Worm (Caenorhabditis elegans) whole organism, early embryonic: ENCODE results near the gene srw-34.

Experiments used
- B0310.2 ChIP-seq: sonication (generic microtip); optimal IDR thresholded peaks from 2 replicates; lab custom pipeline; 2016; ENCODE audit warnings: mild to moderate bottlenecking, missing genetic modification characterization, missing compliant biosample characterization
- F13C5.2 ChIP-seq: sonication (generic microtip); optimal IDR thresholded peaks from 2 replicates; lab custom pipeline; 2017; ENCODE audit warnings: mild to moderate bottlenecking, missing genetic modification characterization, inconsistent platforms, missing compliant biosample characterization
- aly-1 ChIP-seq: sonication (generic microtip); optimal IDR thresholded peaks from 2 replicates; lab custom pipeline; 2016; ENCODE audit warnings: missing genetic modification characterization, missing compliant biosample characterization
- ama-1 ChIP-seq: fragments of 150-350 bp; optimal IDR thresholded peaks from 2 replicates; lab custom pipeline; 2014
- ceh-13 ChIP-seq: fragments of 200-800 bp; sonication (Bioruptor generic); optimal IDR thresholded peaks from 2 replicates; lab custom pipeline; 2018; ENCODE audit warnings: mild to moderate bottlenecking, missing genetic modification characterization, missing compliant biosample characterization
- ceh-36 ChIP-seq: sonication (generic microtip); optimal IDR thresholded peaks from 2 replicates; lab custom pipeline; 2016; ENCODE audit warnings: missing genetic modification characterization, inconsistent platforms, missing compliant biosample characterization
- ets-7 ChIP-seq: sonication (generic microtip); optimal IDR thresholded peaks from 2 replicates; lab custom pipeline; 2016; ENCODE audit warnings: missing genotype, missing genetic modification characterization, missing compliant biosample characterization
- flt-1 ChIP-seq: fragments of 200-800 bp; sonication (Bioruptor generic); IDR thresholded peaks from 2 replicates; pipeline ENCODE4 v1.3.6; 2022; ENCODE audit warnings: missing genetic modification characterization, missing compliant biosample characterization
- hmbx-1 ChIP-seq: sonication (generic microtip); optimal IDR thresholded peaks from 2 replicates; lab custom pipeline; 2016; ENCODE audit warnings: mild to moderate bottlenecking, missing genetic modification characterization, missing compliant biosample characterization
- hmg-4 ChIP-seq: fragments of 200-800 bp; sonication (Bioruptor generic); optimal IDR thresholded peaks from 2 replicates; lab custom pipeline; 2018; ENCODE audit warnings: mild to moderate bottlenecking, missing genetic modification characterization, missing compliant biosample characterization
- hnd-1 ChIP-seq: sonication (generic microtip); optimal IDR thresholded peaks from 2 replicates; lab custom pipeline; 2016; ENCODE audit warnings: missing genetic modification characterization, missing compliant biosample characterization
- pes-1 ChIP-seq: fragments of 200-800 bp; sonication (Bioruptor generic); IDR thresholded peaks from 2 replicates; pipeline ENCODE4 v1.3.6; 2022; ENCODE audit warnings: missing genetic modification reagents, missing genetic modification characterization, missing compliant biosample characterization
- scrt-1 ChIP-seq: fragments of 200-800 bp; sonication (Bioruptor generic); IDR thresholded peaks from 2 replicates; pipeline ENCODE4 v1.3.6; 2022; ENCODE audit warnings: missing genetic modification characterization, missing compliant biosample characterization
- sea-1 ChIP-seq: fragments of 200-800 bp; sonication (Bioruptor generic); conservative IDR thresholded peaks from 2 replicates; pipeline ENCODE4 v1.3.6; 2022; ENCODE audit warnings: missing genetic modification characterization, missing compliant biosample characterization
- tbx-11 ChIP-seq: fragments of 200-800 bp; sonication (Bioruptor generic); IDR thresholded peaks from 2 replicates; pipeline ENCODE4 v1.3.6; 2022; ENCODE audit warnings: missing genetic modification characterization, missing compliant biosample characterization
- tbx-37 ChIP-seq: fragments of 200-800 bp; sonication (Bioruptor generic); conservative IDR thresholded peaks from 2 replicates; pipeline ENCODE4 v1.3.6; 2022; ENCODE audit warnings: missing genetic modification reagents, missing genetic modification characterization, missing compliant biosample characterization
- tra-4 ChIP-seq: sonication (generic microtip); optimal IDR thresholded peaks from 2 replicates; lab custom pipeline; 2017; ENCODE audit warnings: missing genetic modification characterization, missing compliant biosample characterization

Gene srw-34

DNA sequence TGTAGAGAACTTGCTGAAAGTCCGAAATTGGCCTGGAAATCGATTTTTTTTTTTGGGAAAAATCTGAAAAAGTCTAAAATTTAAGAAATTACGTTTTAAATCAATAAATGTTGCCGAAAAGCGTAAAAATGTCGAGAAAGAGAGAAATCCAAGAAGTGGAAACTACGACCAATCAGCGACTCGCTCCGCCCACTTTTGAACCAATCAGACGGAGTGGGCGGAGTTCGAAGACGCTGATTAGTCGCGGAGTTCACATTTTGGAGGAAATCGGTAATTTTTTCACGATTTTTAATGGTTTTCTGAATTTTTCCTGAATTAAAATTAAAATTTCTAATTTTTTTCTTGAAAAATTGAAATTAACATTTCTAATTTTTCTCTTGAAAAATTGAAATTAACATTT is 17.5 kb upstream of the srw-34 start:
- no peak for TF ChIP-seq tbx-37 (GFP tag; lab: Robert Waterston, UW)
- no peak for TF ChIP-seq hnd-1 (tag; lab: Kevin White, UChicago)
- no peak for TF ChIP-seq aly-1 (tag; lab: Kevin White, UChicago)
- TF ChIP-seq sea-1 (GFP tag; lab: Robert Waterston, UW) = no peak
- no peak for TF ChIP-seq flt-1 (GFP tag; lab: Robert Waterston, UW)
- no peak for TF ChIP-seq hmbx-1
- no peak for TF ChIP-seq ceh-36 (tag; lab: Kevin White, UChicago)

ce11 chrV:16537908-16538446 is 15.8 kb upstream of the srw-34 start, which contains the start of gene Y32B12B.2:
Gene Y32B12B.2 (plus strand): TSS chrV:16538396.
- no peak for TF ChIP-seq pes-1
- no peak for TF ChIP-seq flt-1 (GFP tag; lab: Robert Waterston, UW)
- TF ChIP-seq ceh-36 (tag; lab: Kevin White, UChicago) = no peak

- TF ChIP-seq hmg-4 (GFP tag; lab: Kevin White, UChicago) = no peak
- TF ChIP-seq ceh-13 (GFP tag; lab: Kevin White, UChicago) = no peak
- no peak for TF ChIP-seq ceh-36 (tag; lab: Kevin White, UChicago)
- no peak for TF ChIP-seq F13C5.2 (tag; lab: Kevin White, UChicago)
- no peak for TF ChIP-seq tbx-11
- TF ChIP-seq B0310.2 (tag; lab: Kevin White, UChicago) = no peak
Measured at ce11 chrV:16536701-16537100, 14.6 kb upstream of the srw-34 start, which contains the start of gene Y32B12B.1. Gene Y32B12B.1 (plus strand): TSS chrV:16537001.

DNA sequence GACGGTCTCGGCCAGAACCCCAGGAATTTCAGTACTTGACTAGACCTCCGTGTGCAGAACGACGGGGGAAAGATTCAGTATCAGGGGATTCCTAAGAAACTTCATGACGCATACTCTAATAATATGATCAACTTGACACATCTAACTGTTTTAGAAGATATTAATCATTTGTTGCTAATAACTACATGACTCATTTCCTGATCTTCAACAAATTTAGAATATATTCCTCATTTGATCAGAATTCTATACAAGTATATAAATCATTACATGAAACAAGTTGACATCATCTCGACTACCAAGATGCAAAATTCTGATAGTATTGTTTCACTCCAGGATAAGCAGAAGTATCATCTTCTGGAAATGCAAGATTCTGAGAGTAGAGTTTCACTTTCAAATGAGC is 13.0 kb upstream of the srw-34 start, which contains the start of gene Y32B12B.8:
Y32B12B.8 (plus strand) TSS at position 301 of the 400 bp plus-strand sequence.
- TF ChIP-seq tra-4 (tag; lab: Kevin White, UChicago) (no peak), scrt-1 (no peak), hmbx-1 (no peak), F13C5.2 (tag; lab: Kevin White, UChicago) (no peak), ceh-13 (GFP tag; lab: Kevin White, UChicago) (no peak), ets-7 (tag; lab: Kevin White, UChicago) (no peak), hmg-4 (GFP tag; lab: Kevin White, UChicago) (no peak), flt-1 (GFP tag; lab: Robert Waterston, UW) (no peak), B0310.2 (tag; lab: Kevin White, UChicago) (no peak), tbx-11 (no peak), sea-1 (GFP tag; lab: Robert Waterston, UW) (no peak), hnd-1 (tag; lab: Kevin White, UChicago) (no peak), tbx-37 (GFP tag; lab: Robert Waterston, UW) (no peak), pes-1 (no peak)

DNA sequence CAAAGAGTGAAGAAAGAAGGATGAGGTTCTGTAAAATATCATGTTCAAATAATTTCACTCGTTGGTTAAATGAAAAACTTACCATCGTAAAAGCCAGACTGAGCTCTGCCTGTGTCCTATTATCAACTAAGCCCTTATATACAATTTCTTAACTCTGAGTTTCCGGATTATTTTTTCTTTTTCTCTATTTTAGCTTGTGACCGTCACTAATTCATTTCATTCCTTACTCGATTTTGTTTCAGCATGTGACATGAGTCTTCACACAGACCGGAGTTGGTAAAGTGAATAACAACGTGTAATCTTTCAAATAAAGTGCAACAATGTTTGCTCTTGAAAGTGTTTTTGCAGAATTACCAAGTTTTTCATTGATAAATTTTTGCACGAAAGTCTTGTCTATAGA is 11.9 kb upstream of the srw-34 start, which contains the start of gene cpr-2:
cpr-2 (minus strand) TSS at position 101 of the 400 bp plus-strand sequence.
- TF ChIP-seq ceh-36 (tag; lab: Kevin White, UChicago) = no peak
- no peak for TF ChIP-seq F13C5.2 (tag; lab: Kevin White, UChicago)
- no peak for TF ChIP-seq scrt-1
- no peak for TF ChIP-seq hmg-4 (GFP tag; lab: Kevin White, UChicago)
- no peak for TF ChIP-seq sea-1 (GFP tag; lab: Robert Waterston, UW)
- no peak for TF ChIP-seq tra-4 (tag; lab: Kevin White, UChicago)
- no peak for TF ChIP-seq B0310.2 (tag; lab: Kevin White, UChicago)
- no peak for TF ChIP-seq flt-1 (GFP tag; lab: Robert Waterston, UW)
- TF ChIP-seq hmbx-1 = no peak
- no peak for TF ChIP-seq ets-7 (tag; lab: Kevin White, UChicago)
- no peak for TF ChIP-seq aly-1 (tag; lab: Kevin White, UChicago)
- TF ChIP-seq ama-1 (lab: Kevin White, UChicago) = no peak
- TF ChIP-seq tbx-37 (GFP tag; lab: Robert Waterston, UW) = no peak

- no peak for TF ChIP-seq tbx-37 (GFP tag; lab: Robert Waterston, UW)
- no peak for TF ChIP-seq hmg-4 (GFP tag; lab: Kevin White, UChicago)
- TF ChIP-seq ets-7 (tag; lab: Kevin White, UChicago) = no peak
- TF ChIP-seq ceh-13 (GFP tag; lab: Kevin White, UChicago) = no peak
- no peak for TF ChIP-seq tra-4 (tag; lab: Kevin White, UChicago)
- no peak for TF ChIP-seq hnd-1 (tag; lab: Kevin White, UChicago)
- TF ChIP-seq ama-1 (lab: Kevin White, UChicago) = no peak
- TF ChIP-seq pes-1 = no peak
- TF ChIP-seq F13C5.2 (tag; lab: Kevin White, UChicago) = no peak
- TF ChIP-seq B0310.2 (tag; lab: Kevin White, UChicago) = no peak
Measured at ce11 chrV:16527796-16528195, 5.7 kb upstream of the srw-34 start, which contains the start of gene F36D3.16. Gene F36D3.16 (plus strand): TSS chrV:16528096.

- TF ChIP-seq aly-1 (tag; lab: Kevin White, UChicago) (no peak), B0310.2 (tag; lab: Kevin White, UChicago) (no peak), tbx-11 (no peak), sea-1 (GFP tag; lab: Robert Waterston, UW) (no peak), scrt-1 (no peak), hmbx-1 (no peak), hnd-1 (tag; lab: Kevin White, UChicago) (no peak), flt-1 (GFP tag; lab: Robert Waterston, UW) (no peak), tra-4 (tag; lab: Kevin White, UChicago) (no peak), pes-1 (no peak), ama-1 (lab: Kevin White, UChicago) (no peak), hmg-4 (GFP tag; lab: Kevin White, UChicago) (no peak), tbx-37 (GFP tag; lab: Robert Waterston, UW) (no peak)
Measured at ce11 chrV:16526858-16527257, 4.7 kb upstream of the srw-34 start, which contains the start of gene F36D3.8. Gene F36D3.8 (plus strand): TSS chrV:16527158.
